Worm (Caenorhabditis elegans): ENCODE data around the gene srh-48.

The srh-48 gene

ce11 chrII:9379796-9380195, at the start of gene srh-48:
Gene srh-48 (plus strand): TSS chrII:9380096.
- TF ChIP-seq ref-1 (GFP tag; conservative IDR thresholded peaks at IDR 0.05) (no peak), tab-1 (GFP tag; IDR thresholded peaks at IDR 0.05) (no peak), flt-1 (GFP tag; IDR thresholded peaks at IDR 0.05) (no peak), T22C8.4 (GFP tag; IDR thresholded peaks at IDR 0.05) (no peak), ztf-23 (GFP tag; IDR thresholded peaks at IDR 0.05) (no peak), klf-2 (GFP tag; conservative IDR thresholded peaks at IDR 0.05) (no peak), ztf-29 (GFP tag; IDR thresholded peaks at IDR 0.05) (no peak), med-1 (GFP tag; optimal IDR thresholded peaks at IDR 0.05; ENCODE audit: insufficient read depth) (no peak), cog-1 (tag; optimal IDR thresholded peaks at IDR 0.05) (no peak)

DNA sequence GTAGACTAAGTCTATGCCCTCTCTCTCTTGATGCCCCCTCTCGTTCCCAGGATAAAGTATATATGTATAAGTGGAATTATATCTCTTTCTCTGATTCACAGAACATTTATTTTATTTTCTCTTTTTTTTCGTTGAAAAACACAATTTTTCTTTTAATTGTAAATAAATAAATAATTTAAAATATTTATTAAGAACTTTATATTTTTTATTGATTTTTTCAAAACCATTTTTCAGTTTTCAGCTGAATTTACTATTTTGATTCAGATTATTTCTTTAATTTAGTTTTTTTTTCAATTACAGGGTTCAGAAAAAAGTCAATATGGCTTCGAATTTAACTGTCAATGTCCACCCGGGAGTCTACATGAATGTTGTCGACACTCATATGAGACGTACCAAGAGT, 48.6 kb upstream of the srh-48 start, which contains the start of gene eif-3.F:
TSS of gene eif-3.F (plus strand) at position 301 of the 400 bp plus-strand sequence.
- no peak for TF ChIP-seq ztf-29 (GFP tag; IDR thresholded peaks at IDR 0.05)

ce11 chrII:9333034-9333433, 46.9 kb upstream of the srh-48 start:
- TF ChIP-seq cog-1 (tag; optimal IDR thresholded peaks at IDR 0.05) (no peak), flt-1 (GFP tag; IDR thresholded peaks at IDR 0.05) (no peak), ref-1 (GFP tag; conservative IDR thresholded peaks at IDR 0.05) (no peak), ztf-23 (GFP tag; IDR thresholded peaks at IDR 0.05) (no peak), tab-1 (GFP tag; IDR thresholded peaks at IDR 0.05) (no peak)

DNA sequence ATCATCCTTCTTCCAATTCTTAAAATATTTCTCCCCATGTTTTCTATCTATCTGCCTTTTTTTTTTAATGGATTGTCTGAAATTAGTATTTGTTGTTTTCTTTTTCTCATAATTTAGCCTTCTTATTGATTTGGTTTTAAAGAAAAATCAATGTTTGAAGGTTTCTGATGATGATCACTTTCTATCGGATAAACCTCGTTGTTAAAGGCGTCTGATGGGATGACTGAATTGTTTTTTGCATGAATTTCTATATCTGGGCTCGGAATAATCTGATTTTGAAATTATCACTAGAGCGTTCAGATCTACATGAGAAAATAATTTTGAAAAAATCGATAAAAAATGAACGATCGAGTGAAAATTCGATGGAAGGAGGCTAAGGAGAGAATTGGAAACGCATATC, 46.2 kb upstream of the srh-48 start, which contains the start of gene scp-1:
TSS of gene scp-1 (plus strand) at position 301 of the 400 bp plus-strand sequence.
- TF ChIP-seq flt-1 (GFP tag; IDR thresholded peaks at IDR 0.05) (no peak), ztf-29 (GFP tag; IDR thresholded peaks at IDR 0.05) (no peak), T22C8.4 (GFP tag; IDR thresholded peaks at IDR 0.05) (no peak), cog-1 (tag; optimal IDR thresholded peaks at IDR 0.05) (no peak)

ce11 chrII:9336651-9337050, 43.2 kb upstream of the srh-48 start:
- no peak for TF ChIP-seq ztf-29 (GFP tag; IDR thresholded peaks at IDR 0.05)
- no peak for TF ChIP-seq T22C8.4 (GFP tag; IDR thresholded peaks at IDR 0.05)
- no peak for TF ChIP-seq ztf-23 (GFP tag; IDR thresholded peaks at IDR 0.05)

DNA sequence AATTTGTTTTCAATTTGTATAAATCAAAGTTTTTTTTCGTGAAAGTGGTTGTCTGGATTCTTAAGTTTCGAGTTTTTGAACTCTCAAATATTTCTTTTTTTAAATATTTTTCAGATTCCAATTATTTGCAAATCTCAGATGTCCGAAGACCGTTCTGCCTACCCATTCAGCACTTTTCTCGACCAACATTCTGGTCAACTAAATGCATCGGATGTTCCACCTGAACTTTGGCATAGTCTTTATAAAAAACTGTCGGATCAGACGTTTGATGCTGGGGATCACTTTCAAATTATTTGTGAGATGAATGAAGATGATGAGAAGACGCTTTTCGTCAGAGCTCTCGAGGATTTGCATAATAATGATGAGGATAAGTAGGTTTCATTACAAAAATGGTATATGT, 41.0 kb upstream of the srh-48 start, which contains the start of gene ttll-12:
TSS of gene ttll-12 (plus strand) at position 139 of the 400 bp plus-strand sequence.
- TF ChIP-seq T22C8.4 (GFP tag; IDR thresholded peaks at IDR 0.05) (no peak), med-1 (GFP tag; optimal IDR thresholded peaks at IDR 0.05; ENCODE audit: insufficient read depth) (no peak), flt-1 (GFP tag; IDR thresholded peaks at IDR 0.05) (no peak), cog-1 (tag; optimal IDR thresholded peaks at IDR 0.05) (no peak), tab-1 (GFP tag; IDR thresholded peaks at IDR 0.05) (no peak), ztf-23 (GFP tag; IDR thresholded peaks at IDR 0.05) (no peak), ref-1 (GFP tag; conservative IDR thresholded peaks at IDR 0.05) (no peak), ztf-29 (GFP tag; IDR thresholded peaks at IDR 0.05) (no peak), klf-2 (GFP tag; conservative IDR thresholded peaks at IDR 0.05) (no peak)

- no peak for TF ChIP-seq T22C8.4 (GFP tag; IDR thresholded peaks at IDR 0.05)
These were observed 35.9 kb upstream of the srh-48 start for ce11 chrII:9343955-9344354.

- TF ChIP-seq flt-1 (GFP tag; IDR thresholded peaks at IDR 0.05) (no peak), T22C8.4 (GFP tag; IDR thresholded peaks at IDR 0.05) (no peak), tab-1 (GFP tag; IDR thresholded peaks at IDR 0.05) (no peak), ztf-23 (GFP tag; IDR thresholded peaks at IDR 0.05) (no peak), klf-2 (GFP tag; conservative IDR thresholded peaks at IDR 0.05) (no peak), cog-1 (tag; optimal IDR thresholded peaks at IDR 0.05) (no peak), ref-1 (GFP tag; conservative IDR thresholded peaks at IDR 0.05) (no peak), ztf-29 (GFP tag; IDR thresholded peaks at IDR 0.05) (no peak), med-1 (GFP tag; optimal IDR thresholded peaks at IDR 0.05; ENCODE audit: insufficient read depth) (no peak)
These were observed 34.8 kb upstream of the srh-48 start for ce11 chrII:9345116-9345515.

- TF ChIP-seq med-1 (GFP tag; optimal IDR thresholded peaks at IDR 0.05; ENCODE audit: insufficient read depth) (no peak), flt-1 (GFP tag; IDR thresholded peaks at IDR 0.05) (no peak), ref-1 (GFP tag; conservative IDR thresholded peaks at IDR 0.05) (no peak), cog-1 (tag; optimal IDR thresholded peaks at IDR 0.05) (no peak), ztf-29 (GFP tag; IDR thresholded peaks at IDR 0.05) (no peak), T22C8.4 (GFP tag; IDR thresholded peaks at IDR 0.05) (no peak), ztf-23 (GFP tag; IDR thresholded peaks at IDR 0.05) (no peak), klf-2 (GFP tag; conservative IDR thresholded peaks at IDR 0.05) (no peak), tab-1 (GFP tag; IDR thresholded peaks at IDR 0.05) (no peak)
These were observed 34.1 kb upstream of the srh-48 start for ce11 chrII:9345794-9346193.

DNA sequence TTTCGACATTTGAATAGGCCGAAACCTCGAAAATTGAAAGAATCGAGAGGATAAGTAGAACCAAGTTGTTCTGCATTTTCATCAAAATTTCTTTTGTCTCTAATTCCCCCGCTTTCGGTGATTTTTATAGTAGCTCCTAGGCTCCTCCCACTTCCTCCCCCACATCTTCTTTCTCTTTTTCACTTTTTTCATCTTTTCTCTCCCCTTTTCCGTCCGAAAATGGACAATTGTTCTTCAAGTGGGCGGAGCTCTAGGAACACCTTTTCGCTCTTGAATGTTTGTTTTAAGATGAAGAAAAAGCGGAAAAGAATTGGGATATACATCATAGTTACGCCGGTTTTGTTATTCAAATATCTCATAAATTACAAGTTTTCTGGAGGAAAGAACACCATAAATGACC, 33.4 kb upstream of the srh-48 start, which contains the start of gene F42A8.1:
TSS of gene F42A8.1 (minus strand) at position 101 of the 400 bp plus-strand sequence.
- TF ChIP-seq klf-2 (GFP tag; conservative IDR thresholded peaks at IDR 0.05) (no peak), cog-1 (tag; optimal IDR thresholded peaks at IDR 0.05) (no peak), tab-1 (GFP tag; IDR thresholded peaks at IDR 0.05) (no peak), ztf-29 (GFP tag; IDR thresholded peaks at IDR 0.05) (no peak), ref-1 (GFP tag; conservative IDR thresholded peaks at IDR 0.05) (no peak), ztf-23 (GFP tag; IDR thresholded peaks at IDR 0.05) (no peak), med-1 (GFP tag; optimal IDR thresholded peaks at IDR 0.05; ENCODE audit: insufficient read depth) (no peak), flt-1 (GFP tag; IDR thresholded peaks at IDR 0.05) (no peak), T22C8.4 (GFP tag; IDR thresholded peaks at IDR 0.05) (no peak)

DNA sequence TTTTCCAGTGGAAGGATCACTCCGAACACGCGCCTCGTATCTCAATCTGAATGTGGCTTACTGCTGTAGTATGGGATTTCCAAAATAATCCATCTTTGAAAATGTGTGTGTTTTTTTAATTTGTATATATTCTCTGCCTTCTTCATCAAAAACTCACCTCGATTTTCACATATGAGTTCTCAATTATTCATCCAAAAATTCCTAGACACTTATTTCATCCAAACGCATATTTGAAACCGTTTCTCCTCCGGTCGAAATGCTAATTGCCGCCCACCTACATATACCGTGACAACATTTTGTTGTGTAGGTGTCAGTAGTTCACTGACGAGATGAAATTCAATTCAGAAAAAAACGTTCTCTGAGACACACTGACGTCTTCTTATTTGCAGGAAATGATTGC, 32.5 kb upstream of the srh-48 start:
- no peak for TF ChIP-seq ref-1 (GFP tag; conservative IDR thresholded peaks at IDR 0.05)
- TF ChIP-seq med-1 (GFP tag; optimal IDR thresholded peaks at IDR 0.05; ENCODE audit: insufficient read depth) = no peak
- TF ChIP-seq ztf-23 (GFP tag; IDR thresholded peaks at IDR 0.05) = no peak
- TF ChIP-seq ztf-29 (GFP tag; IDR thresholded peaks at IDR 0.05) = no peak
- no peak for TF ChIP-seq tab-1 (GFP tag; IDR thresholded peaks at IDR 0.05)
- TF ChIP-seq cog-1 (tag; optimal IDR thresholded peaks at IDR 0.05) = no peak
- no peak for TF ChIP-seq flt-1 (GFP tag; IDR thresholded peaks at IDR 0.05)
- TF ChIP-seq klf-2 (GFP tag; conservative IDR thresholded peaks at IDR 0.05) = no peak
- TF ChIP-seq T22C8.4 (GFP tag; IDR thresholded peaks at IDR 0.05) = no peak

All from whole organism, midembryonic.